Worm (Caenorhabditis elegans): ENCODE results near the gene Y110A2AL.6.

- no peak for TF ChIP-seq snpc-4 (tag; optimal IDR thresholded peaks at IDR 0.05)
- TF ChIP-seq mep-1 (tag; optimal IDR thresholded peaks at IDR 0.05) = peak; percentile 85
- TF ChIP-seq ztf-11 (tag; optimal IDR thresholded peaks at IDR 0.05) = no peak
- TF ChIP-seq nhr-12 (tag; optimal IDR thresholded peaks at IDR 0.05) = no peak
- no peak for TF ChIP-seq nhr-28 (tag; optimal IDR thresholded peaks at IDR 0.05)
- peak; percentile 27 for TF ChIP-seq elt-3 (tag; optimal IDR thresholded peaks at IDR 0.05)
- TF ChIP-seq mls-2 (tag; optimal IDR thresholded peaks at IDR 0.05) = peak; percentile 55
- no peak for TF ChIP-seq zip-8 (tag; optimal IDR thresholded peaks at IDR 0.05)
- TF ChIP-seq cnd-1 (tag; optimal IDR thresholded peaks at IDR 0.05) = peak; percentile 63
- TF ChIP-seq drap-1 (GFP tag; optimal IDR thresholded peaks at IDR 0.05) = peak; percentile 10
- TF ChIP-seq ceh-39 (tag; optimal IDR thresholded peaks at IDR 0.05) = peak; percentile 55
- TF ChIP-seq blmp-1 (tag; optimal IDR thresholded peaks at IDR 0.05) = no peak
- TF ChIP-seq ceh-43 (GFP tag; optimal IDR thresholded peaks at IDR 0.05) = no peak
These were observed 47.7 kb upstream of the Y110A2AL.6 start, which contains the start of gene pinn-1 for ce11 chrII:2888957-2889630.

All from whole organism, mixed stage, embryonic.